Worm (Caenorhabditis elegans) whole organism, young adult: ENCODE measurements around the gene R13A5.10.

ENCODE experiments used
- F49E8.2 ChIP-seq: sonication (generic microtip); optimal IDR thresholded peaks from 3 replicates; lab custom pipeline; 2017; ENCODE audit warnings: missing genetic modification characterization, mild to moderate bottlenecking, missing compliant biosample characterization, antibody characterized with exemption, moderate library complexity; ENCODE audit not compliant: insufficient read depth
- F57A8.1 ChIP-seq: fragments of 200-800 bp; sonication (Bioruptor generic); optimal IDR thresholded peaks from 2 replicates; lab custom pipeline; 2018; ENCODE audit warnings: mild to moderate bottlenecking, missing genetic modification characterization, moderate library complexity, missing compliant biosample characterization
- ccch-3 ChIP-seq: fragments of 200-800 bp; sonication (Bioruptor generic); optimal IDR thresholded peaks from 2 replicates; lab custom pipeline; 2018; ENCODE audit warnings: mild to moderate bottlenecking, missing genetic modification characterization, missing compliant biosample characterization
- hlh-26 ChIP-seq: fragments of 200-800 bp; sonication (Bioruptor generic); conservative IDR thresholded peaks from 2 replicates; pipeline ENCODE4 v1.3.6; 2022; ENCODE audit warnings: missing genetic modification reagents, missing genetic modification characterization, missing compliant biosample characterization
- nfya-2 ChIP-seq: fragments of 200-800 bp; sonication (Bioruptor generic); IDR thresholded peaks from 2 replicates; pipeline ENCODE4 v1.3.6; 2022; ENCODE audit warnings: missing genetic modification reagents, missing genetic modification characterization, missing compliant biosample characterization
- sea-2 ChIP-seq: fragments of 200-800 bp; sonication (Bioruptor generic); IDR thresholded peaks from 2 replicates; pipeline ENCODE4 v1.3.6; 2022; ENCODE audit warnings: missing genetic modification characterization, missing compliant biosample characterization
- snpc-1.3 ChIP-seq: sonication (generic microtip); optimal IDR thresholded peaks from 2 replicates; lab custom pipeline; 2017; ENCODE audit warnings: missing genetic modification characterization, mild to moderate bottlenecking, missing compliant biosample characterization, antibody characterized with exemption, moderate library complexity, missing genotype, missing genetic modification reagents; ENCODE audit not compliant: insufficient read depth

ce11 chrIII:7545189-7545588 is 37.6 kb downstream of the R13A5.10 start:
- TF ChIP-seq ccch-3 (GFP tag; lab: Kevin White, UChicago) (no peak), F49E8.2 (tag; lab: Kevin White, UChicago) (no peak), snpc-1.3 (tag; lab: Kevin White, UChicago) (no peak), nfya-2 (GFP tag; lab: Robert Waterston, UW) (no peak), F57A8.1 (GFP tag; lab: Kevin White, UChicago) (no peak), hlh-26 (GFP tag; lab: Robert Waterston, UW) (no peak), sea-2 (GFP tag; lab: Robert Waterston, UW) (no peak)
